Worm (Caenorhabditis elegans) whole organism, L4 larva: ENCODE results near the gene gcy-33.

Experiments used
- hif-1 ChIP-seq, 2 experiments: sonication (generic microtip); optimal IDR thresholded peaks; 2 replicates each; lab custom pipeline; 2016 to 2017; ENCODE audit warnings: missing compliant biosample characterization in 2 of 2, missing genetic modification characterization in 2 of 2, missing genetic modification reagents in 2 of 2, missing genotype in 2 of 2, mild to moderate bottlenecking in 1 of 2
- mdl-1 ChIP-seq, 2 experiments: fragments of 150-350 bp in 1 of 2; sonication (generic microtip) in 1 of 2; optimal IDR thresholded peaks; 2 replicates each; lab custom pipeline; 2014 to 2017; ENCODE audit warnings: missing biosample characterization in 2 of 2, missing genetic modification characterization in 2 of 2
- nhr-102 ChIP-seq: sonication (generic microtip); optimal IDR thresholded peaks from 2 replicates; lab custom pipeline; 2016; ENCODE audit warnings: mild to moderate bottlenecking, missing genetic modification characterization, moderate library complexity, missing compliant biosample characterization
- nhr-11 ChIP-seq: fragments of 150-350 bp; optimal IDR thresholded peaks from 2 replicates; lab custom pipeline; 2014; ENCODE audit warnings: missing biosample characterization, missing genetic modification characterization
- nhr-28 ChIP-seq: fragments of 150-350 bp; optimal IDR thresholded peaks from 2 replicates; lab custom pipeline; 2014; ENCODE audit warnings: missing biosample characterization, missing genetic modification characterization
- nhr-48 ChIP-seq: sonication (generic microtip); optimal IDR thresholded peaks from 2 replicates; lab custom pipeline; 2016; ENCODE audit warnings: mild to moderate bottlenecking, missing genetic modification characterization, missing compliant biosample characterization
- nhr-6 ChIP-seq: fragments of 150-350 bp; optimal IDR thresholded peaks from 2 replicates; lab custom pipeline; 2014; ENCODE audit warnings: missing biosample characterization, missing genetic modification characterization
- nhr-76 ChIP-seq: fragments of 150-350 bp; optimal IDR thresholded peaks from 2 replicates; lab custom pipeline; 2014; ENCODE audit warnings: missing biosample characterization, missing genetic modification characterization
- set-16 ChIP-seq: fragments of 200-800 bp; sonication (Bioruptor generic); IDR thresholded peaks from 2 replicates; pipeline ENCODE4 v1.3.6; 2022; ENCODE audit warnings: missing genetic modification reagents, missing genetic modification characterization, missing compliant biosample characterization
- skn-1 ChIP-seq: fragments of 150-350 bp; optimal IDR thresholded peaks from 2 replicates; lab custom pipeline; 2014; ENCODE audit warnings: missing biosample characterization, missing genetic modification characterization
- snpc-1.2 ChIP-seq: fragments of 200-800 bp; sonication (Bioruptor generic); IDR thresholded peaks from 2 replicates; pipeline ENCODE4 v1.3.6; 2022; ENCODE audit warnings: missing genetic modification reagents, missing genetic modification characterization, missing compliant biosample characterization
- unc-130 ChIP-seq: sonication (generic microtip); optimal IDR thresholded peaks from 2 replicates; lab custom pipeline; 2016; ENCODE audit warnings: missing genetic modification reagents, missing genetic modification characterization, missing compliant biosample characterization

- TF ChIP-seq unc-130 (GFP tag; lab: Kevin White, UChicago) (no peak), hif-1 (tag; optimal IDR thresholded peaks at IDR 0.05; lab: Kevin White, UChicago) (no peak), snpc-1.2 (GFP tag; lab: Robert Waterston, UW) (no peak), mdl-1 (tag; optimal IDR thresholded peaks at IDR 0.05; lab: Kevin White, UChicago) (no peak), nhr-11 (tag; lab: Kevin White, UChicago) (no peak), nhr-102 (tag; lab: Kevin White, UChicago) (no peak), nhr-48 (tag; lab: Kevin White, UChicago) (no peak), nhr-28 (tag; lab: Kevin White, UChicago) (no peak), nhr-76 (tag; lab: Kevin White, UChicago) (no peak), set-16 (GFP tag; lab: Robert Waterston, UW) (no peak), skn-1 (tag; lab: Kevin White, UChicago) (no peak), nhr-6 (no peak)
Observed at ce11 chrV:11948581-11948980, 53.0 kb downstream of the gcy-33 start.
